Worm (Caenorhabditis elegans) whole organism, L3 larva: ENCODE data around the gene prmt-1.
"Not testable (repeated sequence)": the region's sequence is repeated elsewhere in the genome, so short reads cannot be mapped to it uniquely, and the experiment has no call there.

Experiments used
- lin-15B ChIP-seq: fragments of 150-350 bp; optimal IDR thresholded peaks from 2 replicates; lab custom pipeline; 2014; ENCODE audit warnings: missing biosample characterization, missing genetic modification characterization
- nhr-237 ChIP-seq: fragments of 150-350 bp; optimal IDR thresholded peaks from 2 replicates; lab custom pipeline; 2014; ENCODE audit warnings: missing biosample characterization, missing genetic modification characterization

- TF ChIP-seq nhr-237; lin-15B (tag; lab: Kevin White, UChicago): not testable (repeated sequence)
These were observed 33.8 kb upstream of the prmt-1 start, which contains the start of gene ZC15.3 for ce11 chrV:20303288-20303687.
